Worm (Caenorhabditis elegans) whole organism, L3 larva: ENCODE results near the gene C30G7.3.

Source experiments
- R02D3.7 ChIP-seq: fragments of 150-350 bp; optimal IDR thresholded peaks from 2 replicates; lab custom pipeline; 2014; ENCODE audit warnings: missing biosample characterization, missing genetic modification characterization
- ceh-28 ChIP-seq: fragments of 150-350 bp; optimal IDR thresholded peaks from 2 replicates; lab custom pipeline; 2014; ENCODE audit warnings: missing biosample characterization, missing genetic modification reagents, missing genetic modification characterization
- ceh-82 ChIP-seq: fragments of 150-350 bp; optimal IDR thresholded peaks from 2 replicates; lab custom pipeline; 2014; ENCODE audit warnings: missing biosample characterization, missing genetic modification characterization
- ceh-9 ChIP-seq: sonication (generic microtip); optimal IDR thresholded peaks from 2 replicates; lab custom pipeline; 2018; ENCODE audit warnings: missing biosample characterization, missing genetic modification characterization
- daf-12 ChIP-seq: fragments of 150-350 bp; optimal IDR thresholded peaks from 2 replicates; lab custom pipeline; 2014; ENCODE audit warnings: missing biosample characterization, missing genetic modification reagents, missing genetic modification characterization
- egl-27 ChIP-seq: sonication (generic microtip); optimal IDR thresholded peaks from 4 replicates; lab custom pipeline; 2017; ENCODE audit warnings: missing biosample characterization, missing genetic modification reagents, missing genetic modification characterization
- egl-5 ChIP-seq: fragments of 150-350 bp; optimal IDR thresholded peaks from 2 replicates; lab custom pipeline; 2017; ENCODE audit warnings: missing biosample characterization, missing genetic modification reagents, missing genetic modification characterization, inconsistent platforms
- elt-1 ChIP-seq: fragments of 150-350 bp; optimal IDR thresholded peaks from 2 replicates; lab custom pipeline; 2014; ENCODE audit warnings: missing biosample characterization, missing genetic modification characterization
- elt-2 ChIP-seq: sonication (generic microtip); optimal IDR thresholded peaks from 2 replicates; lab custom pipeline; 2016; ENCODE audit warnings: missing genetic modification reagents, mild to moderate bottlenecking, missing genetic modification characterization, missing compliant biosample characterization
- fkh-10 ChIP-seq: sonication (generic microtip); optimal IDR thresholded peaks from 2 replicates; lab custom pipeline; 2017; ENCODE audit warnings: missing biosample characterization, missing genetic modification reagents, missing genetic modification characterization
- fos-1 ChIP-seq: fragments of 150-350 bp; optimal IDR thresholded peaks from 2 replicates; lab custom pipeline; 2014; ENCODE audit warnings: missing biosample characterization, missing genetic modification characterization
- jun-1 ChIP-seq: fragments of 150-350 bp; optimal IDR thresholded peaks from 2 replicates; lab custom pipeline; 2014; ENCODE audit warnings: missing biosample characterization, missing genetic modification reagents, missing genetic modification characterization
- lin-15B ChIP-seq: fragments of 150-350 bp; optimal IDR thresholded peaks from 2 replicates; lab custom pipeline; 2014; ENCODE audit warnings: missing biosample characterization, missing genetic modification characterization
- lsy-12 ChIP-seq: sonication (generic microtip); optimal IDR thresholded peaks from 2 replicates; lab custom pipeline; 2016; ENCODE audit warnings: mild to moderate bottlenecking, missing genetic modification characterization, missing compliant biosample characterization
- mdl-1 ChIP-seq: fragments of 150-350 bp; optimal IDR thresholded peaks from 2 replicates; lab custom pipeline; 2014; ENCODE audit warnings: missing biosample characterization, missing genetic modification characterization
- mml-1 ChIP-seq: fragments of 150-350 bp; sonication (generic microtip); optimal IDR thresholded peaks from 3 replicates; lab custom pipeline; 2014; ENCODE audit warnings: missing biosample characterization, missing genetic modification characterization
- nhr-11 ChIP-seq: fragments of 150-350 bp; optimal IDR thresholded peaks from 2 replicates; lab custom pipeline; 2014; ENCODE audit warnings: missing biosample characterization, missing genetic modification characterization
- nhr-12 ChIP-seq: fragments of 150-350 bp; optimal IDR thresholded peaks from 2 replicates; lab custom pipeline; 2014; ENCODE audit warnings: missing biosample characterization, missing genetic modification characterization
- nhr-23 ChIP-seq: fragments of 150-350 bp; optimal IDR thresholded peaks from 2 replicates; lab custom pipeline; 2014; ENCODE audit warnings: missing biosample characterization, missing genetic modification reagents, missing genetic modification characterization
- nhr-25 ChIP-seq: sonication (generic microtip); optimal IDR thresholded peaks from 2 replicates; lab custom pipeline; 2017; ENCODE audit warnings: missing biosample characterization, missing genetic modification characterization
- nhr-28 ChIP-seq: fragments of 150-350 bp; optimal IDR thresholded peaks from 2 replicates; lab custom pipeline; 2014; ENCODE audit warnings: missing biosample characterization, missing genetic modification characterization
- nhr-67 ChIP-seq: fragments of 150-350 bp; optimal IDR thresholded peaks from 2 replicates; lab custom pipeline; 2014; ENCODE audit warnings: missing biosample characterization, missing genetic modification characterization
- nhr-76 ChIP-seq: fragments of 150-350 bp; sonication (generic microtip); optimal IDR thresholded peaks from 5 replicates; lab custom pipeline; 2014; ENCODE audit warnings: missing biosample characterization, missing genetic modification characterization
- nhr-77 ChIP-seq: fragments of 150-350 bp; optimal IDR thresholded peaks from 2 replicates; lab custom pipeline; 2014; ENCODE audit warnings: missing biosample characterization, missing genetic modification characterization
- pha-4 ChIP-seq: fragments of 150-350 bp; optimal IDR thresholded peaks from 2 replicates; lab custom pipeline; 2014; ENCODE audit warnings: missing biosample characterization, missing genetic modification reagents, missing genetic modification characterization
- pqm-1 ChIP-seq: fragments of 150-350 bp; optimal IDR thresholded peaks from 2 replicates; lab custom pipeline; 2017; ENCODE audit warnings: missing biosample characterization, missing genetic modification characterization, inconsistent platforms
- sea-2 ChIP-seq: fragments of 150-350 bp; sonication (generic microtip); optimal IDR thresholded peaks from 4 replicates; lab custom pipeline; 2014; ENCODE audit warnings: missing biosample characterization, missing genetic modification reagents, missing genetic modification characterization
- skn-1 ChIP-seq: fragments of 150-350 bp; optimal IDR thresholded peaks from 2 replicates; lab custom pipeline; 2014; ENCODE audit warnings: missing biosample characterization, missing genetic modification characterization
- snpc-4 ChIP-seq: fragments of 150-350 bp; optimal IDR thresholded peaks from 2 replicates; lab custom pipeline; 2014; ENCODE audit warnings: missing biosample characterization, missing genetic modification characterization
- tbx-2 ChIP-seq: sonication (generic microtip); optimal IDR thresholded peaks from 2 replicates; lab custom pipeline; 2016; ENCODE audit warnings: mild to moderate bottlenecking, missing genetic modification characterization, missing compliant biosample characterization
- zag-1 ChIP-seq: fragments of 150-350 bp; optimal IDR thresholded peaks from 2 replicates; lab custom pipeline; 2014; ENCODE audit warnings: missing biosample characterization, missing genetic modification characterization
- ztf-4 ChIP-seq: fragments of 150-350 bp; optimal IDR thresholded peaks from 2 replicates; lab custom pipeline; 2014; ENCODE audit warnings: missing biosample characterization, missing genetic modification characterization

C30G7.3 gene

DNA sequence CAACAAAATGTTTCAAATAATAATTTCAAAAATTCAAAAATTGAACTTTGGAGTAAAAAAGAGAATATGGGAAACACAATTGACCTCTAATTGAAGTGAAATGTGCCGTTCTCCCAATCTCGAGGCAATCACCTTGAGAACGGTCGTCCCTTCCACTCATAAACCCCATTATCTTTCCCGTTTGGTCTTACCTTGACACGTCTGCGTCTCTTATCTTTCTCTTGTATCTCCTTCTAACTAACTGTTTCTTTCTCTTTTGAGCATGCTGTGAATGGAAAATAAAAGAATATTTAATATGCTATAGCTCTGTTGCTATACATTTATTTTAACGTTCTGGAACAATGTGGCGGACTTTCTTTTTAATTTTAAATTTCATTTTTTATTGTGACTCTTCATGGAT, 46.0 kb downstream of the C30G7.3 start, which contains the start of gene H12D21.10:
Gene H12D21.10, plus strand, starts transcription at position 260 of the 400 bp plus-strand sequence.
- TF ChIP-seq lin-15B (tag; lab: Kevin White, UChicago) (no peak), nhr-25 (peak; percentile 27), elt-2 (tag; lab: Kevin White, UChicago) (peak; percentile 13), pha-4 (tag; lab: Kevin White, UChicago) (peak; percentile 15)

- TF ChIP-seq mdl-1 (tag; lab: Kevin White, UChicago), result no peak
- no peak for TF ChIP-seq zag-1 (tag; lab: Kevin White, UChicago)
- TF ChIP-seq snpc-4 (tag; lab: Kevin White, UChicago), result no peak
- TF ChIP-seq elt-1 (tag; lab: Kevin White, UChicago), result no peak
- no peak for TF ChIP-seq ceh-28 (tag; lab: Kevin White, UChicago)
- TF ChIP-seq jun-1, result no peak
- TF ChIP-seq fos-1 (tag; lab: Kevin White, UChicago), result no peak
- no peak for TF ChIP-seq nhr-77 (tag; lab: Kevin White, UChicago)
- no peak for TF ChIP-seq skn-1 (tag; lab: Kevin White, UChicago)
- TF ChIP-seq ceh-82 (tag; lab: Kevin White, UChicago), result no peak
- no peak for TF ChIP-seq pqm-1
- no peak for TF ChIP-seq R02D3.7 (tag; lab: Kevin White, UChicago)
- TF ChIP-seq elt-2 (tag; lab: Kevin White, UChicago), result no peak
- no peak for TF ChIP-seq nhr-23
- no peak for TF ChIP-seq nhr-76 (tag; lab: Kevin White, UChicago)
- no peak for TF ChIP-seq lin-15B (tag; lab: Kevin White, UChicago)
- no peak for TF ChIP-seq nhr-12 (tag; lab: Kevin White, UChicago)
- no peak for TF ChIP-seq sea-2 (GFP tag; lab: Kevin White, UChicago)
- no peak for TF ChIP-seq ceh-9 (tag; lab: Kevin White, UChicago)
- TF ChIP-seq egl-27, result no peak
- TF ChIP-seq, all 47 proteins: peak for 0
Observed at ce11 chrV:14897731-14898130, 47.8 kb downstream of the C30G7.3 start, which contains the start of gene H12D21.6. Gene H12D21.6, minus strand, starts transcription at chrV:14897831.

- no peak for TF ChIP-seq sea-2 (GFP tag; lab: Kevin White, UChicago)
- TF ChIP-seq R02D3.7 (tag; lab: Kevin White, UChicago), result no peak
- TF ChIP-seq nhr-67, result no peak
- TF ChIP-seq pqm-1, result peak; percentile 58
- no peak for TF ChIP-seq elt-1 (tag; lab: Kevin White, UChicago)
- no peak for TF ChIP-seq nhr-11 (tag; lab: Kevin White, UChicago)
- peak; percentile 27 for TF ChIP-seq pha-4 (tag; lab: Kevin White, UChicago)
- TF ChIP-seq lsy-12, result no peak
- peak; percentile 83 for TF ChIP-seq elt-2 (tag; lab: Kevin White, UChicago)
- TF ChIP-seq tbx-2 (tag; lab: Kevin White, UChicago), result no peak
- no peak for TF ChIP-seq fkh-10 (GFP tag; lab: Kevin White, UChicago)
- no peak for TF ChIP-seq egl-27
- no peak for TF ChIP-seq skn-1 (tag; lab: Kevin White, UChicago)
- TF ChIP-seq ceh-9 (tag; lab: Kevin White, UChicago), result no peak
- TF ChIP-seq ztf-4 (tag; lab: Kevin White, UChicago), result no peak
- TF ChIP-seq egl-5 (tag; lab: Kevin White, UChicago), result no peak
- TF ChIP-seq mml-1 (tag; lab: Kevin White, UChicago), result no peak
- no peak for TF ChIP-seq jun-1
- no peak for TF ChIP-seq daf-12 (tag; lab: Kevin White, UChicago)
- no peak for TF ChIP-seq nhr-23
Observed at ce11 chrV:14895557-14895956, 49.9 kb downstream of the C30G7.3 start, which contains the start of gene mpst-3. Gene mpst-3, plus strand, starts transcription at chrV:14895647.

- TF ChIP-seq nhr-28 (tag; lab: Kevin White, UChicago) (no peak), fos-1 (tag; lab: Kevin White, UChicago) (no peak)
Observed at ce11 chrV:14893355-14894050, 52.0 kb downstream of the C30G7.3 start, which contains the start of the genes mpst-2 and H12D21.5. Gene mpst-2, minus strand, starts transcription at chrV:14893455. Gene H12D21.5, plus strand, starts transcription at chrV:14894000.
